Fruit fly (Drosophila melanogaster) whole organism, prepupa: Measurements from ENCODE around the gene alpha4GT2.

ENCODE experiments used
- Blimp-1 ChIP-seq: fragments of 200-800 bp; sonication (Bioruptor generic); optimal IDR thresholded peaks from 3 replicates; lab custom pipeline; 2017; ENCODE audit warnings: missing biosample characterization, missing genetic modification characterization, mild to moderate bottlenecking, moderate library complexity, missing genetic modification reagents
- CG11762 ChIP-seq: fragments of 200-800 bp; sonication (Bioruptor generic); optimal IDR thresholded peaks from 3 replicates; lab custom pipeline; 2016; ENCODE audit warnings: missing biosample characterization, missing genetic modification characterization; ENCODE audit not compliant: insufficient read depth
- CG16779 ChIP-seq: fragments of 200-800 bp; sonication (Bioruptor generic); optimal IDR thresholded peaks from 3 replicates; lab custom pipeline; 2017; ENCODE audit warnings: missing biosample characterization, mild to moderate bottlenecking, missing genetic modification characterization
- CG3032 ChIP-seq: fragments of 200-800 bp; optimal IDR thresholded peaks from 2 replicates; lab custom pipeline; 2019; ENCODE audit warnings: missing biosample characterization, mild to moderate bottlenecking, missing genetic modification characterization, moderate library complexity
- CG6276 ChIP-seq: fragments of 200-800 bp; sonication (Bioruptor generic); optimal IDR thresholded peaks from 2 replicates; lab custom pipeline; 2017; ENCODE audit warnings: missing biosample characterization, mild to moderate bottlenecking, missing genetic modification characterization
- CG7368 ChIP-seq: fragments of 200-800 bp; sonication (Bioruptor generic); optimal IDR thresholded peaks from 3 replicates; lab custom pipeline; 2016; ENCODE audit warnings: missing biosample characterization, missing genetic modification characterization
- CG8319 ChIP-seq: fragments of 200-800 bp; sonication (Bioruptor generic); optimal IDR thresholded peaks from 3 replicates; lab custom pipeline; 2016; ENCODE audit warnings: missing biosample characterization, missing genetic modification characterization
- Ets21C ChIP-seq: fragments of 200-800 bp; sonication (Bioruptor generic); optimal IDR thresholded peaks from 3 replicates; lab custom pipeline; 2016; ENCODE audit warnings: missing biosample characterization, missing genetic modification characterization
- Ets96B ChIP-seq: fragments of 200-800 bp; optimal IDR thresholded peaks from 2 replicates; lab custom pipeline; 2019; ENCODE audit warnings: missing biosample characterization, mild to moderate bottlenecking, missing genetic modification characterization, moderate library complexity
- Hr4 ChIP-seq: fragments of 200-800 bp; sonication (Bioruptor generic); optimal IDR thresholded peaks from 3 replicates; lab custom pipeline; 2016; ENCODE audit warnings: missing biosample characterization, missing genetic modification characterization
- Sox14 ChIP-seq: fragments of 200-800 bp; sonication (Bioruptor generic); optimal IDR thresholded peaks from 3 replicates; lab custom pipeline; 2016; ENCODE audit warnings: missing biosample characterization, missing genetic modification characterization
- fd59A ChIP-seq: fragments of 200-800 bp; sonication (Bioruptor generic); optimal IDR thresholded peaks from 2 replicates; lab custom pipeline; 2017; ENCODE audit warnings: missing biosample characterization, mild to moderate bottlenecking, missing genetic modification characterization, missing genetic modification reagents
- lz ChIP-seq: fragments of 200-800 bp; sonication (Bioruptor generic); optimal IDR thresholded peaks from 3 replicates; lab custom pipeline; 2016; ENCODE audit warnings: missing biosample characterization, missing genetic modification characterization
- vri ChIP-seq: fragments of 200-800 bp; sonication (Bioruptor generic); optimal IDR thresholded peaks from 3 replicates; lab custom pipeline; 2016; ENCODE audit warnings: missing biosample characterization, mild to moderate bottlenecking, missing genetic modification characterization

- no peak for TF ChIP-seq CG3032 (tag; lab: Kevin White, UChicago)
- no peak for TF ChIP-seq Ets96B (tag; lab: Kevin White, UChicago)
- no peak for TF ChIP-seq CG6276 (GFP tag; lab: Kevin White, UChicago)
- no peak for TF ChIP-seq Blimp-1
- no peak for TF ChIP-seq fd59A (GFP tag; lab: Kevin White, UChicago)
- TF ChIP-seq CG8319 (GFP tag; lab: Kevin White, UChicago), result no peak
- no peak for TF ChIP-seq CG11762 (GFP tag; lab: Kevin White, UChicago)
- no peak for TF ChIP-seq vri (GFP tag; lab: Kevin White, UChicago)
- no peak for TF ChIP-seq CG16779 (tag; lab: Kevin White, UChicago)
- no peak for TF ChIP-seq Ets21C (GFP tag; lab: Kevin White, UChicago)
- TF ChIP-seq Sox14, result no peak
- peak; percentile 25 for TF ChIP-seq lz (GFP tag; lab: Kevin White, UChicago)
- no peak for TF ChIP-seq Hr4 (GFP tag; lab: Kevin White, UChicago)
- TF ChIP-seq CG7368 (GFP tag; lab: Kevin White, UChicago), result no peak
These were observed 19.2 kb downstream of the alpha4GT2 start, which contains the start of the genes CG14545 and CG5886 for dm6 chr3R:25851224-25851682.
